Fruit fly (Drosophila melanogaster) whole organism, embryonic: ENCODE results near the gene CG17221.

ENCODE experiments used
- Atf-2 ChIP-seq: fragments of 200-800 bp; sonication (Bioruptor generic); optimal IDR thresholded peaks from 2 replicates; lab custom pipeline; 2016; ENCODE audit warnings: missing biosample characterization, missing genetic modification characterization
- CG17359 ChIP-seq: fragments of 200-800 bp; sonication (Bioruptor generic); optimal IDR thresholded peaks from 3 replicates; lab custom pipeline; 2018; ENCODE audit warnings: missing biosample characterization, mild to moderate bottlenecking, missing genetic modification characterization, moderate library complexity
- CG18599 ChIP-seq: fragments of 200-800 bp; sonication (Bioruptor generic); optimal IDR thresholded peaks from 3 replicates; lab custom pipeline; 2017; ENCODE audit warnings: missing biosample characterization, missing genetic modification characterization, mild to moderate bottlenecking, moderate library complexity, missing genetic modification reagents
- CG9932 ChIP-seq: fragments of 200-800 bp; sonication (Bioruptor generic); IDR thresholded peaks from 2 replicates; pipeline ENCODE4 v1.3.6; 2022; ENCODE audit warnings: missing biosample characterization, missing genetic modification characterization
- Optix ChIP-seq: fragments of 200-800 bp; sonication (Bioruptor generic); IDR thresholded peaks from 3 replicates; pipeline ENCODE4 v1.3.6; 2022; ENCODE audit warnings: missing biosample characterization, missing genetic modification characterization
- Stat92E ChIP-seq, 3 experiments: fragments of >200 bp in 2 of 3; fragments of 200-800 bp in 1 of 3; sonication (Bioruptor generic) in 1 of 3; optimal IDR thresholded peaks; 2 replicates each; lab custom pipeline; 2017 to 2019; ENCODE audit warnings: missing biosample characterization in 3 of 3, missing genetic modification characterization in 3 of 3, mild to moderate bottlenecking in 1 of 3, moderate library complexity in 1 of 3
- Xrp1 ChIP-seq: fragments of 200-800 bp; sonication (Bioruptor generic); IDR thresholded peaks from 2 replicates; pipeline ENCODE4 v1.3.6; 2022; ENCODE audit warnings: missing biosample characterization, missing genetic modification characterization
- ase ChIP-seq: fragments of 200-800 bp; sonication (Bioruptor generic); IDR thresholded peaks from 3 replicates; pipeline ENCODE4 v1.3.6; 2022; ENCODE audit warnings: missing biosample characterization, missing genetic modification characterization
- dpn ChIP-seq, 2 experiments: fragments of 200-800 bp; sonication (Bioruptor generic); optimal IDR thresholded peaks; 3 replicates each; lab custom pipeline; 2016; ENCODE audit warnings: missing biosample characterization in 2 of 2, missing genetic modification characterization in 2 of 2

dm6 chr2L:3001953-3002352 is 37.8 kb upstream of the CG17221 start:
- TF ChIP-seq CG9932 (GFP tag; lab: Robert Waterston, UW): no peak
- no peak for TF ChIP-seq CG18599
- no peak for TF ChIP-seq Optix (GFP tag; lab: Robert Waterston, UW)
- no peak for TF ChIP-seq CG17359 (tag; lab: Kevin White, UChicago)
- TF ChIP-seq ase (GFP tag; lab: Robert Waterston, UW): no peak
- TF ChIP-seq dpn (GFP tag; optimal IDR thresholded peaks at IDR 0.05; lab: Kevin White, UChicago): no peak
- TF ChIP-seq Atf-2 (GFP tag; lab: Kevin White, UChicago): no peak
- TF ChIP-seq Stat92E (GFP tag; optimal IDR thresholded peaks at IDR 0.05; lab: Kevin White, UChicago): no peak
- peak; percentile 9; the same call in 1 of the 2 replicates for TF ChIP-seq Xrp1 (GFP tag; lab: Robert Waterston, UW)
